Worm (Caenorhabditis elegans) whole organism, L3 larva: ENCODE measurements around the gene ZK816.3.

Experiments used
- elt-1 ChIP-seq: fragments of 150-350 bp; optimal IDR thresholded peaks from 2 replicates; lab custom pipeline; 2014; ENCODE audit warnings: missing biosample characterization, missing genetic modification characterization
- elt-2 ChIP-seq: sonication (generic microtip); optimal IDR thresholded peaks from 2 replicates; lab custom pipeline; 2016; ENCODE audit warnings: missing genetic modification reagents, mild to moderate bottlenecking, missing genetic modification characterization, missing compliant biosample characterization

The ZK816.3 gene

ce11 chrX:3396735-3397134 lies 48.5 kb downstream of the ZK816.3 start:
- TF ChIP-seq elt-1 (tag; lab: Kevin White, UChicago) (peak; percentile 75), elt-2 (tag; lab: Kevin White, UChicago) (no peak)
- TF ChIP-seq, all 47 proteins: peak for 1
